Fruit fly (Drosophila melanogaster): ENCODE data around the gene hng2.

DNA sequence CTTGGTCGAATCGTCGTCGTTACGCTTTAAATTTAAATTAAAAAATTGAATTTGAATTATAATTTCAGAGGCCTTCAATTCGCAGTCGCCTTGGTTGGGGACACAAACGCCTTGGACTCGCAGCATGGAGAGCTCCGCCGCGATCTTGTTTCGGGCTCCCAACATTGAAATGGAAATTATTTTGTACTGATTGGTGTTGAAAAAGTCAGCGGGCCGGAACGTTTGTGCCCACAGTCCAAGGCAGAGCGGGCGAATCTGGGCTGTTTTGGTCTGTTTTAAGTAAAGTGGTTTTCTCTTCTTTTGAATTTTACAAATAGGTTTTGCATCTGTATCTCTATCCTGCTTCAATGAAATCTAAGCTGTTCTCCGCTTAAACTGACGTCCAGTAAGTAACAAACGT lies 9.0 kb downstream of the hng2 start:
- no peak for TF ChIP-seq CG8478 (optimal IDR thresholded peaks at IDR 0.05)
- no peak for TF ChIP-seq CTCF (optimal IDR thresholded peaks at IDR 0.05)
